Worm (Caenorhabditis elegans) whole organism, L3 larva: ENCODE measurements around the gene W08F4.7.
A peak's percentile ranks its signal among the peaks of the same experiment; 100 is the strongest.

ENCODE experiments used
- R02D3.7 ChIP-seq: fragments of 150-350 bp; optimal IDR thresholded peaks from 2 replicates; lab custom pipeline; 2014; ENCODE audit warnings: missing biosample characterization, missing genetic modification characterization
- aly-2 ChIP-seq: fragments of 150-350 bp; optimal IDR thresholded peaks from 2 replicates; lab custom pipeline; 2014; ENCODE audit warnings: missing biosample characterization, missing genetic modification characterization
- ama-1 ChIP-seq: fragments of 150-350 bp; optimal IDR thresholded peaks from 2 replicates; lab custom pipeline; 2018
- ceh-16 ChIP-seq: sonication (generic microtip); optimal IDR thresholded peaks from 2 replicates; lab custom pipeline; 2017; ENCODE audit warnings: missing biosample characterization, missing genetic modification characterization
- ceh-28 ChIP-seq: fragments of 150-350 bp; optimal IDR thresholded peaks from 2 replicates; lab custom pipeline; 2014; ENCODE audit warnings: missing biosample characterization, missing genetic modification reagents, missing genetic modification characterization
- ceh-82 ChIP-seq: fragments of 150-350 bp; optimal IDR thresholded peaks from 2 replicates; lab custom pipeline; 2014; ENCODE audit warnings: missing biosample characterization, missing genetic modification characterization
- ceh-9 ChIP-seq: sonication (generic microtip); optimal IDR thresholded peaks from 2 replicates; lab custom pipeline; 2018; ENCODE audit warnings: missing biosample characterization, missing genetic modification characterization
- egl-27 ChIP-seq: sonication (generic microtip); optimal IDR thresholded peaks from 4 replicates; lab custom pipeline; 2017; ENCODE audit warnings: missing biosample characterization, missing genetic modification reagents, missing genetic modification characterization
- egl-5 ChIP-seq: fragments of 150-350 bp; optimal IDR thresholded peaks from 2 replicates; lab custom pipeline; 2017; ENCODE audit warnings: missing biosample characterization, missing genetic modification reagents, missing genetic modification characterization, inconsistent platforms
- elt-1 ChIP-seq: fragments of 150-350 bp; optimal IDR thresholded peaks from 2 replicates; lab custom pipeline; 2014; ENCODE audit warnings: missing biosample characterization, missing genetic modification characterization
- elt-2 ChIP-seq: sonication (generic microtip); optimal IDR thresholded peaks from 2 replicates; lab custom pipeline; 2016; ENCODE audit warnings: missing genetic modification reagents, mild to moderate bottlenecking, missing genetic modification characterization, missing compliant biosample characterization
- elt-3 ChIP-seq, 3 experiments: fragments of 150-350 bp in 1 of 3; sonication (generic microtip) in 2 of 3; optimal IDR thresholded peaks; 2 replicates in 2 of 3; 4 replicates in 1 of 3; lab custom pipeline; 2014 to 2017; ENCODE audit warnings: missing biosample characterization in 3 of 3, missing genetic modification characterization in 3 of 3
- eor-1 ChIP-seq, 2 experiments: fragments of 150-350 bp; optimal IDR thresholded peaks; 2 replicates each; lab custom pipeline; 2014 to 2018; ENCODE audit warnings: missing biosample characterization in 2 of 2, missing genetic modification characterization in 2 of 2
- fkh-10 ChIP-seq: sonication (generic microtip); optimal IDR thresholded peaks from 2 replicates; lab custom pipeline; 2017; ENCODE audit warnings: missing biosample characterization, missing genetic modification reagents, missing genetic modification characterization
- fos-1 ChIP-seq: fragments of 150-350 bp; optimal IDR thresholded peaks from 2 replicates; lab custom pipeline; 2014; ENCODE audit warnings: missing biosample characterization, missing genetic modification characterization
- hmg-11 ChIP-seq: sonication (generic microtip); optimal IDR thresholded peaks from 2 replicates; lab custom pipeline; 2016; ENCODE audit warnings: missing genetic modification characterization, missing compliant biosample characterization
- jun-1 ChIP-seq: fragments of 150-350 bp; optimal IDR thresholded peaks from 2 replicates; lab custom pipeline; 2014; ENCODE audit warnings: missing biosample characterization, missing genetic modification reagents, missing genetic modification characterization
- lin-15B ChIP-seq: fragments of 150-350 bp; optimal IDR thresholded peaks from 2 replicates; lab custom pipeline; 2014; ENCODE audit warnings: missing biosample characterization, missing genetic modification characterization
- lin-39 ChIP-seq: fragments of 150-350 bp; optimal IDR thresholded peaks from 2 replicates; lab custom pipeline; 2018; ENCODE audit warnings: missing biosample characterization, missing genetic modification reagents, missing genetic modification characterization
- lsy-12 ChIP-seq: sonication (generic microtip); optimal IDR thresholded peaks from 2 replicates; lab custom pipeline; 2016; ENCODE audit warnings: mild to moderate bottlenecking, missing genetic modification characterization, missing compliant biosample characterization
- mdl-1 ChIP-seq: fragments of 150-350 bp; optimal IDR thresholded peaks from 2 replicates; lab custom pipeline; 2014; ENCODE audit warnings: missing biosample characterization, missing genetic modification characterization
- mml-1 ChIP-seq: fragments of 150-350 bp; sonication (generic microtip); optimal IDR thresholded peaks from 3 replicates; lab custom pipeline; 2014; ENCODE audit warnings: missing biosample characterization, missing genetic modification characterization
- nfya-1 ChIP-seq: sonication (generic microtip); optimal IDR thresholded peaks from 2 replicates; lab custom pipeline; 2017; ENCODE audit warnings: missing genetic modification characterization, mild to moderate bottlenecking, missing compliant biosample characterization, antibody characterized with exemption, moderate library complexity; ENCODE audit not compliant: insufficient read depth
- nhr-11 ChIP-seq: fragments of 150-350 bp; optimal IDR thresholded peaks from 2 replicates; lab custom pipeline; 2014; ENCODE audit warnings: missing biosample characterization, missing genetic modification characterization
- nhr-12 ChIP-seq: fragments of 150-350 bp; optimal IDR thresholded peaks from 2 replicates; lab custom pipeline; 2014; ENCODE audit warnings: missing biosample characterization, missing genetic modification characterization
- nhr-23 ChIP-seq: fragments of 150-350 bp; optimal IDR thresholded peaks from 2 replicates; lab custom pipeline; 2014; ENCODE audit warnings: missing biosample characterization, missing genetic modification reagents, missing genetic modification characterization
- nhr-237 ChIP-seq: fragments of 150-350 bp; optimal IDR thresholded peaks from 2 replicates; lab custom pipeline; 2014; ENCODE audit warnings: missing biosample characterization, missing genetic modification characterization
- nhr-25 ChIP-seq: sonication (generic microtip); optimal IDR thresholded peaks from 2 replicates; lab custom pipeline; 2017; ENCODE audit warnings: missing biosample characterization, missing genetic modification characterization
- nhr-28 ChIP-seq: fragments of 150-350 bp; optimal IDR thresholded peaks from 2 replicates; lab custom pipeline; 2014; ENCODE audit warnings: missing biosample characterization, missing genetic modification characterization
- nhr-67 ChIP-seq: fragments of 150-350 bp; optimal IDR thresholded peaks from 2 replicates; lab custom pipeline; 2014; ENCODE audit warnings: missing biosample characterization, missing genetic modification characterization
- nhr-77 ChIP-seq: fragments of 150-350 bp; optimal IDR thresholded peaks from 2 replicates; lab custom pipeline; 2014; ENCODE audit warnings: missing biosample characterization, missing genetic modification characterization
- pha-4 ChIP-seq: fragments of 150-350 bp; optimal IDR thresholded peaks from 2 replicates; lab custom pipeline; 2014; ENCODE audit warnings: missing biosample characterization, missing genetic modification reagents, missing genetic modification characterization
- pqm-1 ChIP-seq: fragments of 150-350 bp; optimal IDR thresholded peaks from 2 replicates; lab custom pipeline; 2017; ENCODE audit warnings: missing biosample characterization, missing genetic modification characterization, inconsistent platforms
- sea-2 ChIP-seq: fragments of 150-350 bp; sonication (generic microtip); optimal IDR thresholded peaks from 4 replicates; lab custom pipeline; 2014; ENCODE audit warnings: missing biosample characterization, missing genetic modification reagents, missing genetic modification characterization
- skn-1 ChIP-seq: fragments of 150-350 bp; optimal IDR thresholded peaks from 2 replicates; lab custom pipeline; 2014; ENCODE audit warnings: missing biosample characterization, missing genetic modification characterization
- snpc-4 ChIP-seq: fragments of 150-350 bp; optimal IDR thresholded peaks from 2 replicates; lab custom pipeline; 2014; ENCODE audit warnings: missing biosample characterization, missing genetic modification characterization
- tbx-2 ChIP-seq: sonication (generic microtip); optimal IDR thresholded peaks from 2 replicates; lab custom pipeline; 2016; ENCODE audit warnings: mild to moderate bottlenecking, missing genetic modification characterization, missing compliant biosample characterization
- unc-62 ChIP-seq: fragments of 150-350 bp; sonication (generic microtip); optimal IDR thresholded peaks from 4 replicates; lab custom pipeline; 2014; ENCODE audit warnings: missing biosample characterization, missing genetic modification reagents, missing genetic modification characterization
- zag-1 ChIP-seq: fragments of 150-350 bp; optimal IDR thresholded peaks from 2 replicates; lab custom pipeline; 2014; ENCODE audit warnings: missing biosample characterization, missing genetic modification characterization
- ztf-11 ChIP-seq: fragments of 150-350 bp; optimal IDR thresholded peaks from 2 replicates; lab custom pipeline; 2014; ENCODE audit warnings: missing biosample characterization, missing genetic modification characterization
- ztf-4 ChIP-seq: fragments of 150-350 bp; optimal IDR thresholded peaks from 2 replicates; lab custom pipeline; 2014; ENCODE audit warnings: missing biosample characterization, missing genetic modification characterization

The W08F4.7 gene

ce11 chrII:606033-606432 lies 28.5 kb upstream of the W08F4.7 start, which contains the start of gene W04H10.5:
Gene W04H10.5, plus strand, starts transcription at chrII:606333.
- no peak for TF ChIP-seq elt-2 (tag; lab: Kevin White, UChicago)
- TF ChIP-seq nfya-1 (tag; lab: Kevin White, UChicago), result no peak
- no peak for TF ChIP-seq ceh-16 (tag; lab: Kevin White, UChicago)
- no peak for TF ChIP-seq lin-39 (tag; lab: Kevin White, UChicago)
- no peak for TF ChIP-seq R02D3.7 (tag; lab: Kevin White, UChicago)
- TF ChIP-seq fos-1, result no peak
- no peak for TF ChIP-seq lsy-12
- TF ChIP-seq hmg-11, result no peak
- no peak for TF ChIP-seq ceh-28 (tag; lab: Kevin White, UChicago)

ce11 chrII:605267-605666 lies 27.7 kb upstream of the W08F4.7 start, which contains the start of gene W04H10.2:
Gene W04H10.2, plus strand, starts transcription at chrII:605567.
- no peak for TF ChIP-seq lin-39 (tag; lab: Kevin White, UChicago)
- no peak for TF ChIP-seq jun-1
- TF ChIP-seq nhr-67, result no peak
- TF ChIP-seq egl-5 (tag; lab: Kevin White, UChicago), result no peak
- TF ChIP-seq nhr-237 (tag; lab: Kevin White, UChicago), result no peak
- TF ChIP-seq skn-1, result no peak

- TF ChIP-seq ceh-28 (tag; lab: Kevin White, UChicago) (peak; percentile 19), lin-15B (tag; lab: Kevin White, UChicago) (peak; percentile 17), nhr-77 (no peak), hmg-11 (peak; percentile 74), nhr-237 (tag; lab: Kevin White, UChicago) (no peak), egl-5 (tag; lab: Kevin White, UChicago) (peak; percentile 20), nhr-11 (tag; lab: Kevin White, UChicago) (no peak), ceh-82 (no peak), skn-1 (peak; percentile 28), snpc-4 (tag; lab: Kevin White, UChicago) (peak; percentile 92), nhr-28 (no peak), nhr-23 (tag; lab: Kevin White, UChicago) (peak; percentile 65), lin-39 (tag; lab: Kevin White, UChicago) (peak; percentile 94), unc-62 (peak; percentile 14), lsy-12 (no peak), fos-1 (no peak), nfya-1 (tag; lab: Kevin White, UChicago) (peak; percentile 65), pqm-1 (peak; percentile 8), ztf-11 (tag; lab: Kevin White, UChicago) (no peak), nhr-25 (tag; lab: Kevin White, UChicago) (peak; percentile 23), egl-27 (tag; lab: Kevin White, UChicago) (no peak), pha-4 (peak; percentile 34)
- TF ChIP-seq, all 47 proteins: peak for 13
These were observed 25.4 kb upstream of the W08F4.7 start for ce11 chrII:602969-603368.

ce11 chrII:602020-602419 lies 24.5 kb upstream of the W08F4.7 start, which contains the start of gene nhl-3:
Gene nhl-3, minus strand, starts transcription at chrII:602120.
- TF ChIP-seq R02D3.7 (tag; lab: Kevin White, UChicago), result no peak
- no peak for TF ChIP-seq elt-1 (tag; lab: Kevin White, UChicago)
- TF ChIP-seq, all 47 proteins: peak for 0

- TF ChIP-seq ztf-4 (tag; lab: Kevin White, UChicago), result no peak
- no peak for TF ChIP-seq R02D3.7 (tag; lab: Kevin White, UChicago)
- no peak for TF ChIP-seq ama-1 (lab: Kevin White, UChicago)
- TF ChIP-seq tbx-2, result no peak
- TF ChIP-seq nfya-1 (tag; lab: Kevin White, UChicago), result peak; percentile 63
- no peak for TF ChIP-seq nhr-28
- no peak for TF ChIP-seq ceh-9
- TF ChIP-seq lsy-12, result no peak
- TF ChIP-seq eor-1 (tag; optimal IDR thresholded peaks at IDR 0.05; lab: Kevin White, UChicago), result no peak
- TF ChIP-seq elt-3 (tag; optimal IDR thresholded peaks at IDR 0.05; lab: Kevin White, UChicago), result no peak
- TF ChIP-seq unc-62, result no peak
- TF ChIP-seq lin-15B (tag; lab: Kevin White, UChicago), result no peak
- no peak for TF ChIP-seq egl-27 (tag; lab: Kevin White, UChicago)
- no peak for TF ChIP-seq nhr-11 (tag; lab: Kevin White, UChicago)
- TF ChIP-seq nhr-23 (tag; lab: Kevin White, UChicago), result no peak
- TF ChIP-seq egl-5 (tag; lab: Kevin White, UChicago), result peak; percentile 28
- no peak for TF ChIP-seq ceh-28 (tag; lab: Kevin White, UChicago)
- TF ChIP-seq elt-2 (tag; lab: Kevin White, UChicago), result peak; percentile 23
- no peak for TF ChIP-seq nhr-237 (tag; lab: Kevin White, UChicago)
- TF ChIP-seq snpc-4 (tag; lab: Kevin White, UChicago), result no peak
- TF ChIP-seq lin-39 (tag; lab: Kevin White, UChicago), result peak; percentile 63
- peak; percentile 29 for TF ChIP-seq skn-1
- peak; percentile 15 for TF ChIP-seq mdl-1 (tag; lab: Kevin White, UChicago)
- TF ChIP-seq nhr-12, result no peak
- no peak for TF ChIP-seq zag-1 (tag; lab: Kevin White, UChicago)
- no peak for TF ChIP-seq ceh-82
- no peak for TF ChIP-seq fos-1
- TF ChIP-seq hmg-11, result peak; percentile 58
- TF ChIP-seq ztf-11 (tag; lab: Kevin White, UChicago), result no peak
- TF ChIP-seq sea-2 (GFP tag; lab: Kevin White, UChicago), result no peak
- no peak for TF ChIP-seq jun-1
- TF ChIP-seq aly-2 (tag; lab: Kevin White, UChicago), result no peak
- TF ChIP-seq pqm-1, result peak; percentile 28
- no peak for TF ChIP-seq fkh-10 (GFP tag; lab: Kevin White, UChicago)
- TF ChIP-seq mml-1 (tag; lab: Kevin White, UChicago), result no peak
- TF ChIP-seq pha-4, result peak; percentile 92
These were observed 23.8 kb upstream of the W08F4.7 start for ce11 chrII:601305-601704.
